Worm (Caenorhabditis elegans): ENCODE measurements around the gene F21D5.6.
A peak's percentile ranks its signal among the peaks of the same experiment; 100 is the strongest.

F21D5.6 gene

DNA sequence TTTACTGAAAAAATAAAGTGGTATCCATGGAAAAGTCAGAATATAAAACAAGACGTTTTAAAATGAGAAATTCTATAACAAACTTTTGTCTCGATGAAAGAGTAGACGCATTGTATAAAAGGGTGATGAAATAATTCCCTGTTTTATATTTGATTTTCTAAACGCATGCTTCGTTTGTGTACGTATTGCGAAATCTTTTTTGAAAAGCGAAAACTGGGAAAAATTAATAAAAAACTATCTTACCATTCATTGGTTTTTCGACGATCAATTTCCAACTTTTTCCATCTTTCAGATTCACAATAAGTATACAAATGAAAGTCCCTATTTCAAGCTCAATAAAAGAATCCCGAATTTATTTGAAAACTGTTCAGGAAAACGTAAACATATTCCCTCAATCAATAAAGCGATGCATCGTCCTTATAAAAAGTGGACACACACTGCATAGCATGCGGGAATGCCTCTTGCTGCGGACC is 43.7 kb upstream of the F21D5.6 start, which contains the start of gene C33D9.13:
C33D9.13 (minus strand) TSS at position 423 of the 473 bp plus-strand sequence.
- peak; percentile 32 for TF ChIP-seq skn-1 (tag; optimal IDR thresholded peaks at IDR 0.05)
- TF ChIP-seq nhr-20 (tag; optimal IDR thresholded peaks at IDR 0.05) = no peak
- TF ChIP-seq zip-4 (GFP tag; optimal IDR thresholded peaks at IDR 0.05) = peak; percentile 53

DNA sequence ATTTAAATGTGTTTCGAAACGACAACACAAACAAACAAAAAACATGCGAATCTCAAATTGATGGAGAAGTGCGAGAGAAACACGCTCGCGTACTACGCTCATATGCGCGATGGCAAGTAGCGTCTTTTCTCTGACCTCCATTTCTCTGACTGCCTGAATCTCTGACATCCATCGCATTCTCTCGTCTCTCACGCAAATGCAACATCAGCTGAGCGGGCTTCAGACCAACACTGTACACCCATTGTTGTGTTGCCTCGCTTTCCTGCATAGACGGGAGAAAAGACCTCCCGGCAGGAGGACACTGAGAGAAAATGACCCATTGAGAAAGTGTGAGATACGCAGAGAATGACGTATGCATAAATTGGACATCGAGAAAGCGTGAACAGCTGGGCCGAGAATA is 41.0 kb upstream of the F21D5.6 start:
- TF ChIP-seq zag-1 (tag; optimal IDR thresholded peaks at IDR 0.05) (no peak), vab-15 (tag; optimal IDR thresholded peaks at IDR 0.05) (no peak), tlp-1 (tag; optimal IDR thresholded peaks at IDR 0.05) (no peak), xbp-1 (tag; optimal IDR thresholded peaks at IDR 0.05) (peak; percentile 61), hpl-2 (GFP tag; optimal IDR thresholded peaks at IDR 0.05) (peak; percentile 46), unc-98 (GFP tag; IDR thresholded peaks at IDR 0.05) (no peak), rnt-1 (tag; optimal IDR thresholded peaks at IDR 0.05) (peak; percentile 62), irx-1 (tag; optimal IDR thresholded peaks at IDR 0.05) (peak; percentile 62), isw-1 (GFP tag; IDR thresholded peaks at IDR 0.05) (peak; percentile 15; the same call in 1 of the 2 replicates), lin-13 (GFP tag; optimal IDR thresholded peaks at IDR 0.05) (peak; percentile 39), dsc-1 (tag; optimal IDR thresholded peaks at IDR 0.05) (peak; percentile 27), snpc-4 (tag; optimal IDR thresholded peaks at IDR 0.05) (peak; percentile 23), aly-2 (tag; optimal IDR thresholded peaks at IDR 0.05) (no peak), swsn-7 (tag; optimal IDR thresholded peaks at IDR 0.05) (peak; percentile 56), lin-39 (tag; optimal IDR thresholded peaks at IDR 0.05) (no peak), aha-1 (tag; optimal IDR thresholded peaks at IDR 0.05) (no peak), hlh-17 (GFP tag; optimal IDR thresholded peaks at IDR 0.05; ENCODE audit: borderline replicate concordance) (no peak), ceh-90 (tag; optimal IDR thresholded peaks at IDR 0.05) (no peak), unc-130 (tag; optimal IDR thresholded peaks at IDR 0.05) (no peak), ztf-4 (tag; optimal IDR thresholded peaks at IDR 0.05) (peak; percentile 47), lin-35 (GFP tag; optimal IDR thresholded peaks at IDR 0.05) (peak; percentile 52 to 83), dpl-1 (GFP tag; optimal IDR thresholded peaks at IDR 0.05) (peak; percentile 40 to 59 (median 53)), tbx-2 (tag; optimal IDR thresholded peaks at IDR 0.05) (peak; percentile 58), nhr-90 (tag; optimal IDR thresholded peaks at IDR 0.05; ENCODE audit: poor library complexity) (peak; percentile 63), pqm-1 (tag; optimal IDR thresholded peaks at IDR 0.05) (no peak), fkh-4 (tag; optimal IDR thresholded peaks at IDR 0.05; ENCODE audit: borderline replicate concordance) (no peak), lir-3 (tag; optimal IDR thresholded peaks at IDR 0.05; ENCODE audit: poor library complexity) (peak; percentile 30), ets-5 (GFP tag; IDR thresholded peaks at IDR 0.05) (no peak), unc-30 (tag; optimal IDR thresholded peaks at IDR 0.05) (no peak), ceh-63 (GFP tag; optimal IDR thresholded peaks at IDR 0.05) (no peak), pax-3 (tag; optimal IDR thresholded peaks at IDR 0.05) (no peak), egl-13 (tag; optimal IDR thresholded peaks at IDR 0.05) (no peak), mab-9 (GFP tag; IDR thresholded peaks at IDR 0.05) (no peak), elt-2 (tag; optimal IDR thresholded peaks at IDR 0.05) (peak; percentile 43), nhr-237 (tag; optimal IDR thresholded peaks at IDR 0.05) (peak; percentile 32), skn-1 (tag; optimal IDR thresholded peaks at IDR 0.05) (peak; percentile 49), mdl-1 (tag; optimal IDR thresholded peaks at IDR 0.05) (peak in 1 of 2 experiments; percentile 85), C04F5.9 (tag; optimal IDR thresholded peaks at IDR 0.05) (no peak), nhr-12 (tag; optimal IDR thresholded peaks at IDR 0.05) (no peak), unc-62 (GFP tag; optimal IDR thresholded peaks at IDR 0.05) (no peak), nhr-85 (tag) (peak; percentile 99), C34B4.2 (tag; optimal IDR thresholded peaks at IDR 0.05) (no peak), sptf-1 (tag; optimal IDR thresholded peaks at IDR 0.05) (no peak), nhr-11 (tag; optimal IDR thresholded peaks at IDR 0.05) (no peak), nhr-77 (tag; optimal IDR thresholded peaks at IDR 0.05) (peak; percentile 75), fkh-8 (tag; optimal IDR thresholded peaks at IDR 0.05) (no peak), alr-1 (tag; optimal IDR thresholded peaks at IDR 0.05; ENCODE audit: borderline replicate concordance) (no peak), elt-3 (tag; optimal IDR thresholded peaks at IDR 0.05) (peak in 2 of 6 experiments; percentile 35 to 56), F16B12.6 (tag; optimal IDR thresholded peaks at IDR 0.05) (no peak)
